Worm (Caenorhabditis elegans) whole organism, L1 larva: ENCODE data around the gene nspf-1.

Source experiments
- C04F5.9 ChIP-seq: sonication (generic microtip); optimal IDR thresholded peaks from 2 replicates; lab custom pipeline; 2016; ENCODE audit warnings: missing genetic modification characterization, missing compliant biosample characterization
- C16A3.4 ChIP-seq: fragments of 150-350 bp; optimal IDR thresholded peaks from 2 replicates; lab custom pipeline; 2014; ENCODE audit warnings: missing biosample characterization, missing genetic modification characterization
- F16B12.6 ChIP-seq: fragments of 150-350 bp; optimal IDR thresholded peaks from 2 replicates; lab custom pipeline; 2014; ENCODE audit warnings: missing biosample characterization, missing genetic modification characterization
- aha-1 ChIP-seq: fragments of 150-350 bp; optimal IDR thresholded peaks from 2 replicates; lab custom pipeline; 2014; ENCODE audit warnings: missing biosample characterization, missing genetic modification characterization
- alr-1 ChIP-seq: fragments of 200-800 bp; sonication (Bioruptor generic); optimal IDR thresholded peaks from 2 replicates; lab custom pipeline; 2018; ENCODE audit warnings: borderline replicate concordance, mild to moderate bottlenecking, missing genetic modification characterization, missing compliant biosample characterization
- ceh-63 ChIP-seq: fragments of 200-800 bp; sonication (Bioruptor generic); optimal IDR thresholded peaks from 2 replicates; lab custom pipeline; 2018; ENCODE audit warnings: mild to moderate bottlenecking, missing genetic modification characterization, missing compliant biosample characterization
- ceh-82 ChIP-seq, 3 experiments: fragments of 150-350 bp in 1 of 3; sonication (generic microtip) in 2 of 3; optimal IDR thresholded peaks; 2 replicates each; lab custom pipeline; 2014 to 2017; ENCODE audit warnings: missing biosample characterization in 3 of 3, missing genetic modification characterization in 3 of 3
- ceh-88 ChIP-seq: fragments of 200-800 bp; sonication (Bioruptor generic); IDR thresholded peaks from 2 replicates; pipeline ENCODE4 v1.3.6; 2022; ENCODE audit warnings: missing genetic modification characterization, missing compliant biosample characterization
- ceh-90 ChIP-seq: sonication (generic microtip); optimal IDR thresholded peaks from 2 replicates; lab custom pipeline; 2016; ENCODE audit warnings: missing genetic modification characterization, missing compliant biosample characterization
- dpl-1 ChIP-seq, 3 experiments: fragments of 150-350 bp in 2 of 3; sonication (generic microtip) in 1 of 3; optimal IDR thresholded peaks; 2 replicates each; lab custom pipeline; 2014 to 2017; ENCODE audit warnings: missing biosample characterization in 3 of 3, missing genetic modification characterization in 3 of 3, missing genetic modification reagents in 3 of 3
- dsc-1 ChIP-seq: sonication (generic microtip); optimal IDR thresholded peaks from 2 replicates; lab custom pipeline; 2016; ENCODE audit warnings: mild to moderate bottlenecking, missing genetic modification characterization, missing compliant biosample characterization
- efl-1 ChIP-seq, 4 experiments: fragments of 150-350 bp; optimal IDR thresholded peaks in 3 of 4; peaks in 1 of 4; 1 replicate in 1 of 4; 2 replicates in 3 of 4; lab custom pipeline; 2014; ENCODE audit warnings: missing biosample characterization in 2 of 4, missing genetic modification characterization in 2 of 4, missing genetic modification reagents in 2 of 4
- ets-5 ChIP-seq: fragments of 200-800 bp; sonication (Bioruptor generic); IDR thresholded peaks from 2 replicates; pipeline ENCODE4 v1.3.6; 2022; ENCODE audit warnings: missing genetic modification characterization, missing compliant biosample characterization
- fkh-10 ChIP-seq: sonication (generic microtip); optimal IDR thresholded peaks from 2 replicates; lab custom pipeline; 2017; ENCODE audit warnings: missing biosample characterization, missing genetic modification reagents, missing genetic modification characterization
- fkh-4 ChIP-seq: sonication (generic microtip); optimal IDR thresholded peaks from 2 replicates; lab custom pipeline; 2016; ENCODE audit warnings: missing compliant biosample characterization, missing genetic modification characterization, borderline replicate concordance
- fos-1 ChIP-seq: fragments of 150-350 bp; optimal IDR thresholded peaks from 2 replicates; lab custom pipeline; 2014; ENCODE audit warnings: missing biosample characterization, missing genetic modification characterization
- grh-1 ChIP-seq: fragments of 200-800 bp; sonication (Bioruptor generic); IDR thresholded peaks from 2 replicates; pipeline ENCODE4 v1.3.6; 2022; ENCODE audit warnings: missing genetic modification reagents, missing genetic modification characterization, missing compliant biosample characterization
- hlh-17 ChIP-seq: fragments of 200-800 bp; sonication (Bioruptor generic); optimal IDR thresholded peaks from 2 replicates; lab custom pipeline; 2018; ENCODE audit warnings: missing genetic modification characterization, mild to moderate bottlenecking, missing compliant biosample characterization, moderate library complexity, borderline replicate concordance
- hpl-2 ChIP-seq: fragments of 150-350 bp; optimal IDR thresholded peaks from 2 replicates; lab custom pipeline; 2014; ENCODE audit warnings: missing biosample characterization, missing genetic modification reagents, missing genetic modification characterization
- irx-1 ChIP-seq: sonication (generic microtip); optimal IDR thresholded peaks from 2 replicates; lab custom pipeline; 2016; ENCODE audit warnings: missing genetic modification characterization, missing compliant biosample characterization
- jun-1 ChIP-seq: fragments of 150-350 bp; optimal IDR thresholded peaks from 2 replicates; lab custom pipeline; 2014; ENCODE audit warnings: missing biosample characterization, missing genetic modification reagents, missing genetic modification characterization
- lin-13 ChIP-seq: fragments of 150-350 bp; optimal IDR thresholded peaks from 2 replicates; lab custom pipeline; 2014; ENCODE audit warnings: missing biosample characterization, missing genetic modification reagents, missing genetic modification characterization
- lin-14 ChIP-seq: fragments of 200-800 bp; sonication (Bioruptor generic); optimal IDR thresholded peaks from 2 replicates; lab custom pipeline; 2018; ENCODE audit warnings: mild to moderate bottlenecking, missing genetic modification characterization, moderate library complexity, missing compliant biosample characterization
- lin-35 ChIP-seq, 2 experiments: fragments of 150-350 bp; optimal IDR thresholded peaks; 2 replicates each; lab custom pipeline; 2014; ENCODE audit warnings: missing biosample characterization in 2 of 2, missing genetic modification characterization in 2 of 2, missing genetic modification reagents in 2 of 2
- lin-39 ChIP-seq: fragments of 150-350 bp; optimal IDR thresholded peaks from 2 replicates; lab custom pipeline; 2014; ENCODE audit warnings: missing biosample characterization, missing genetic modification reagents, missing genetic modification characterization
- lsy-2 ChIP-seq, 2 experiments: fragments of 150-350 bp; optimal IDR thresholded peaks; 2 replicates each; lab custom pipeline; 2014; ENCODE audit warnings: missing biosample characterization in 2 of 2, missing genetic modification characterization in 2 of 2
- mab-9 ChIP-seq: fragments of 200-800 bp; sonication (Bioruptor generic); IDR thresholded peaks from 2 replicates; pipeline ENCODE4 v1.3.6; 2022; ENCODE audit warnings: missing genetic modification reagents, missing genetic modification characterization, missing compliant biosample characterization
- mef-2 ChIP-seq: fragments of 150-350 bp; optimal IDR thresholded peaks from 2 replicates; lab custom pipeline; 2014; ENCODE audit warnings: missing biosample characterization, missing genetic modification characterization
- mep-1 ChIP-seq: fragments of 150-350 bp; optimal IDR thresholded peaks from 2 replicates; lab custom pipeline; 2014; ENCODE audit warnings: missing biosample characterization, missing genetic modification characterization
- nhr-11 ChIP-seq: fragments of 150-350 bp; optimal IDR thresholded peaks from 2 replicates; lab custom pipeline; 2014; ENCODE audit warnings: missing biosample characterization, missing genetic modification characterization
- nhr-12 ChIP-seq: sonication (generic microtip); optimal IDR thresholded peaks from 2 replicates; lab custom pipeline; 2017; ENCODE audit warnings: missing biosample characterization, missing genetic modification characterization
- nhr-19 ChIP-seq: fragments of 200-800 bp; sonication (Bioruptor generic); conservative IDR thresholded peaks from 2 replicates; pipeline ENCODE4 v1.3.6; 2022; ENCODE audit warnings: missing genetic modification characterization, missing compliant biosample characterization
- nhr-28 ChIP-seq: fragments of 150-350 bp; optimal IDR thresholded peaks from 2 replicates; lab custom pipeline; 2014; ENCODE audit warnings: missing biosample characterization, missing genetic modification characterization
- nhr-71 ChIP-seq: sonication (generic microtip); optimal IDR thresholded peaks from 2 replicates; lab custom pipeline; 2016; ENCODE audit warnings: mild to moderate bottlenecking, missing genetic modification characterization, moderate library complexity, missing compliant biosample characterization
- nhr-76 ChIP-seq: sonication (generic microtip); optimal IDR thresholded peaks from 2 replicates; lab custom pipeline; 2017; ENCODE audit warnings: missing biosample characterization, missing genetic modification characterization
- nhr-77 ChIP-seq: fragments of 150-350 bp; optimal IDR thresholded peaks from 2 replicates; lab custom pipeline; 2014; ENCODE audit warnings: missing biosample characterization, missing genetic modification characterization
- nhr-85 ChIP-seq: sonication (generic microtip); peaks from one replicate; lab custom pipeline; 2016; ENCODE audit warnings: missing genetic modification characterization, inconsistent platforms, missing compliant biosample characterization
- pag-3 ChIP-seq: sonication (generic microtip); optimal IDR thresholded peaks from 2 replicates; lab custom pipeline; 2017; ENCODE audit warnings: missing genetic modification characterization, mild to moderate bottlenecking, missing compliant biosample characterization, antibody characterized with exemption, borderline replicate concordance; ENCODE audit not compliant: insufficient read depth
- pax-3 ChIP-seq: fragments of 200-800 bp; sonication (Bioruptor generic); optimal IDR thresholded peaks from 2 replicates; lab custom pipeline; 2018; ENCODE audit warnings: mild to moderate bottlenecking, missing genetic modification characterization, moderate library complexity, missing compliant biosample characterization
- pqm-1 ChIP-seq: sonication (generic microtip); optimal IDR thresholded peaks from 3 replicates; lab custom pipeline; 2017; ENCODE audit warnings: missing biosample characterization, missing genetic modification characterization
- rnt-1 ChIP-seq: sonication (generic microtip); optimal IDR thresholded peaks from 2 replicates; lab custom pipeline; 2016; ENCODE audit warnings: mild to moderate bottlenecking, missing genetic modification characterization, moderate library complexity, missing compliant biosample characterization
- skn-1 ChIP-seq: fragments of 150-350 bp; optimal IDR thresholded peaks from 2 replicates; lab custom pipeline; 2014; ENCODE audit warnings: missing biosample characterization, missing genetic modification characterization
- snpc-4 ChIP-seq: fragments of 150-350 bp; optimal IDR thresholded peaks from 2 replicates; lab custom pipeline; 2014; ENCODE audit warnings: missing biosample characterization, missing genetic modification characterization
- snu-23 ChIP-seq: sonication (generic microtip); optimal IDR thresholded peaks from 2 replicates; lab custom pipeline; 2016; ENCODE audit warnings: missing genetic modification characterization, missing compliant biosample characterization
- sox-4 ChIP-seq: sonication (generic microtip); optimal IDR thresholded peaks from 2 replicates; lab custom pipeline; 2016; ENCODE audit warnings: missing genetic modification characterization, missing compliant biosample characterization
- sptf-1 ChIP-seq: fragments of 150-350 bp; optimal IDR thresholded peaks from 2 replicates; lab custom pipeline; 2014; ENCODE audit warnings: missing biosample characterization, missing genetic modification characterization
- swsn-7 ChIP-seq: sonication (generic microtip); optimal IDR thresholded peaks from 2 replicates; lab custom pipeline; 2016; ENCODE audit warnings: missing genetic modification characterization, missing compliant biosample characterization
- tlp-1 ChIP-seq: fragments of 150-350 bp; optimal IDR thresholded peaks from 2 replicates; lab custom pipeline; 2014; ENCODE audit warnings: missing biosample characterization, missing genetic modification characterization
- unc-130 ChIP-seq: fragments of 150-350 bp; optimal IDR thresholded peaks from 2 replicates; lab custom pipeline; 2017; ENCODE audit warnings: missing biosample characterization, missing genetic modification characterization, inconsistent platforms
- unc-86 ChIP-seq: sonication (generic microtip); optimal IDR thresholded peaks from 2 replicates; lab custom pipeline; 2016; ENCODE audit warnings: missing genetic modification characterization, missing compliant biosample characterization
- vab-15 ChIP-seq: sonication (generic microtip); optimal IDR thresholded peaks from 2 replicates; lab custom pipeline; 2017; ENCODE audit warnings: missing genotype, mild to moderate bottlenecking, missing genetic modification characterization, missing compliant biosample characterization
- xbp-1 ChIP-seq: sonication (generic microtip); optimal IDR thresholded peaks from 2 replicates; lab custom pipeline; 2016; ENCODE audit warnings: missing genetic modification characterization, missing compliant biosample characterization

The nspf-1 gene

ce11 chrII:2686985-2687675 is at the start of gene nspf-1, which contains the start of gene sup-9:
Gene nspf-1, plus strand, starts transcription at chrII:2687625.
Gene sup-9, minus strand, starts transcription at chrII:2687027.
- TF ChIP-seq lsy-2 (tag; optimal IDR thresholded peaks at IDR 0.05; lab: Kevin White, UChicago) (peak in 1 of 2 experiments; percentile 46), lin-35 (GFP tag; optimal IDR thresholded peaks at IDR 0.05; lab: Kevin White, UChicago) (no peak), pax-3 (no peak), nhr-77 (tag; lab: Kevin White, UChicago) (no peak), pag-3 (tag; lab: Kevin White, UChicago) (no peak), jun-1 (no peak), F16B12.6 (tag; lab: Kevin White, UChicago) (no peak), snpc-4 (tag; lab: Kevin White, UChicago) (no peak), irx-1 (tag; lab: Kevin White, UChicago) (peak; percentile 44), ets-5 (GFP tag; lab: Robert Waterston, UW) (no peak), swsn-7 (tag; lab: Kevin White, UChicago) (peak; percentile 32), fkh-10 (GFP tag; lab: Kevin White, UChicago) (peak; percentile 63), C04F5.9 (tag; lab: Kevin White, UChicago) (no peak), dsc-1 (tag; lab: Kevin White, UChicago) (peak; percentile 95), ceh-90 (tag; lab: Kevin White, UChicago) (no peak), mab-9 (GFP tag; lab: Robert Waterston, UW) (no peak), sox-4 (tag; lab: Kevin White, UChicago) (no peak), unc-130 (no peak), tlp-1 (tag; lab: Kevin White, UChicago) (no peak), fos-1 (tag; lab: Kevin White, UChicago) (no peak), snu-23 (GFP tag; lab: Kevin White, UChicago) (peak; percentile 45), nhr-19 (peak; percentile 43), unc-86 (no peak), nhr-71 (tag; lab: Kevin White, UChicago) (peak; percentile 63), mef-2 (tag; lab: Kevin White, UChicago) (no peak), vab-15 (no peak), sptf-1 (no peak), ceh-88 (GFP tag; lab: Robert Waterston, UW) (no peak), pqm-1 (tag; lab: Kevin White, UChicago) (no peak), hlh-17 (GFP tag; lab: Kevin White, UChicago) (no peak), hpl-2 (GFP tag; lab: Kevin White, UChicago) (no peak), grh-1 (GFP tag; lab: Robert Waterston, UW) (no peak), nhr-11 (tag; lab: Kevin White, UChicago) (no peak), fkh-4 (peak; percentile 78), skn-1 (tag; lab: Kevin White, UChicago) (no peak), efl-1 (optimal IDR thresholded peaks at IDR 0.05; lab: Kevin White, UChicago) (peak; percentile 50 to 51), efl-1 (GFP tag; optimal IDR thresholded peaks at IDR 0.05 in 1 of 2; lab: Kevin White, UChicago) (no peak), xbp-1 (no peak), mep-1 (tag; lab: Kevin White, UChicago) (no peak), ceh-82 (tag; optimal IDR thresholded peaks at IDR 0.05; lab: Kevin White, UChicago) (peak in 1 of 3 experiments; percentile 28), dpl-1 (GFP tag; optimal IDR thresholded peaks at IDR 0.05; lab: Kevin White, UChicago) (no peak), nhr-12 (tag; lab: Kevin White, UChicago) (no peak), aha-1 (tag; lab: Kevin White, UChicago) (no peak), alr-1 (tag; lab: Kevin White, UChicago) (no peak), rnt-1 (tag; lab: Kevin White, UChicago) (peak; percentile 73), lin-39 (tag; lab: Kevin White, UChicago) (no peak), nhr-85 (tag; lab: Kevin White, UChicago) (no peak), lin-13 (GFP tag; lab: Kevin White, UChicago) (peak; percentile 33), nhr-28 (no peak), C16A3.4 (no peak), nhr-76 (tag; lab: Kevin White, UChicago) (no peak), ceh-63 (no peak), lin-14 (GFP tag; lab: Kevin White, UChicago) (peak; percentile 81)
